Fruit fly (Drosophila melanogaster) whole organism, embryonic: Measurements from ENCODE around the gene Bem46.

Experiments used
- Bdp1 ChIP-seq: fragments of 200-800 bp; sonication (Bioruptor generic); optimal IDR thresholded peaks from 3 replicates; lab custom pipeline; 2016; ENCODE audit warnings: missing biosample characterization, missing genetic modification characterization
- CG10366 ChIP-seq: fragments of 200-800 bp; sonication (Bioruptor generic); IDR thresholded peaks from 2 replicates; pipeline ENCODE4 v1.3.6; 2022; ENCODE audit warnings: missing biosample characterization, missing genetic modification characterization
- CG10959 ChIP-seq: fragments of 200-800 bp; sonication (Bioruptor generic); IDR thresholded peaks from 2 replicates; pipeline ENCODE4 v1.3.6; 2022; ENCODE audit warnings: missing biosample characterization, missing genetic modification characterization
- CG11504 ChIP-seq: fragments of 200-800 bp; sonication (Bioruptor generic); optimal IDR thresholded peaks from 3 replicates; lab custom pipeline; 2019; ENCODE audit warnings: missing biosample characterization, mild to moderate bottlenecking, missing genetic modification characterization, moderate library complexity
- CG13123 ChIP-seq: fragments of 200-800 bp; sonication (Bioruptor generic); optimal IDR thresholded peaks from 2 replicates; lab custom pipeline; 2016; ENCODE audit warnings: missing biosample characterization, missing genetic modification characterization
- CG13296 ChIP-seq: fragments of 200-800 bp; sonication (Bioruptor generic); optimal IDR thresholded peaks from 3 replicates; lab custom pipeline; 2018; ENCODE audit warnings: missing biosample characterization, mild to moderate bottlenecking, missing genetic modification characterization
- CG14710 ChIP-seq: fragments of 200-800 bp; sonication (Bioruptor generic); optimal IDR thresholded peaks from 3 replicates; lab custom pipeline; 2019; ENCODE audit warnings: missing biosample characterization, mild to moderate bottlenecking, missing genetic modification characterization, moderate library complexity
- CG15696 ChIP-seq: fragments of 200-800 bp; sonication (Bioruptor generic); optimal IDR thresholded peaks from 2 replicates; lab custom pipeline; 2019; ENCODE audit warnings: missing biosample characterization, mild to moderate bottlenecking, missing genetic modification characterization, moderate library complexity
- CG2120 ChIP-seq: fragments of 200-800 bp; sonication (Bioruptor generic); optimal IDR thresholded peaks from 3 replicates; lab custom pipeline; 2016; ENCODE audit warnings: missing biosample characterization, missing genetic modification characterization
- CG2129 ChIP-seq: fragments of 200-800 bp; sonication (Bioruptor generic); IDR thresholded peaks from 2 replicates; pipeline ENCODE4 v1.3.6; 2022; ENCODE audit warnings: missing biosample characterization, missing genetic modification characterization; ENCODE audit not compliant: partially characterized antibody
- CG32772 ChIP-seq: fragments of 200-800 bp; sonication (Bioruptor generic); IDR thresholded peaks from 2 replicates; pipeline ENCODE4 v1.3.6; 2022; ENCODE audit warnings: missing biosample characterization, missing genetic modification characterization
- CG4730 ChIP-seq: fragments of 200-800 bp; sonication (Bioruptor generic); IDR thresholded peaks from 2 replicates; pipeline ENCODE4 v1.3.6; 2022; ENCODE audit warnings: missing biosample characterization, missing genetic modification characterization
- CG6654 ChIP-seq: fragments of 200-800 bp; sonication (Bioruptor generic); optimal IDR thresholded peaks from 2 replicates; lab custom pipeline; 2017; ENCODE audit warnings: missing biosample characterization, mild to moderate bottlenecking, missing genetic modification characterization
- CG6854 ChIP-seq: fragments of 200-800 bp; sonication (Bioruptor generic); optimal IDR thresholded peaks from 3 replicates; lab custom pipeline; 2017; ENCODE audit warnings: missing biosample characterization, mild to moderate bottlenecking, missing genetic modification characterization
- CG7556 ChIP-seq: fragments of 200-800 bp; sonication (Bioruptor generic); optimal IDR thresholded peaks from 2 replicates; lab custom pipeline; 2017; ENCODE audit warnings: missing biosample characterization, mild to moderate bottlenecking, missing genetic modification characterization
- CG7987 ChIP-seq: fragments of 200-800 bp; sonication (Bioruptor generic); optimal IDR thresholded peaks from 2 replicates; lab custom pipeline; 2018; ENCODE audit warnings: missing biosample characterization, mild to moderate bottlenecking, missing genetic modification characterization, moderate library complexity
- CG8478 ChIP-seq: fragments of >200 bp; optimal IDR thresholded peaks from 2 replicates; lab custom pipeline; 2018
- CG9727 ChIP-seq: fragments of 200-800 bp; sonication (Bioruptor generic); optimal IDR thresholded peaks from 3 replicates; lab custom pipeline; 2017; ENCODE audit warnings: missing biosample characterization, mild to moderate bottlenecking, missing genetic modification characterization
- CG9797 ChIP-seq: fragments of 200-800 bp; sonication (Bioruptor generic); optimal IDR thresholded peaks from 3 replicates; lab custom pipeline; 2018; ENCODE audit warnings: missing biosample characterization, mild to moderate bottlenecking, missing genetic modification characterization
- CrebB ChIP-seq: fragments of 200-800 bp; sonication (Bioruptor generic); optimal IDR thresholded peaks from 3 replicates; lab custom pipeline; 2018; ENCODE audit warnings: missing biosample characterization, mild to moderate bottlenecking, missing genetic modification characterization
- Doc3 ChIP-seq: fragments of 200-800 bp; sonication (Bioruptor generic); IDR thresholded peaks from 3 replicates; pipeline ENCODE4 v1.3.6; 2022; ENCODE audit warnings: missing biosample characterization, missing genetic modification characterization; ENCODE audit not compliant: partially characterized antibody
- H15 ChIP-seq: fragments of 200-800 bp; sonication (Bioruptor generic); IDR thresholded peaks from 3 replicates; pipeline ENCODE4 v1.3.6; 2022; ENCODE audit warnings: missing biosample characterization, missing genetic modification characterization
- Hand ChIP-seq: fragments of 200-800 bp; sonication (Bioruptor generic); optimal IDR thresholded peaks from 2 replicates; lab custom pipeline; 2017; ENCODE audit warnings: mild to moderate bottlenecking, missing biosample characterization, missing genetic modification reagents, missing genetic modification characterization
- Hr39 ChIP-seq: fragments of >200 bp; optimal IDR thresholded peaks from 2 replicates; lab custom pipeline; 2017
- MTF-1 ChIP-seq: fragments of 200-800 bp; sonication (Bioruptor generic); optimal IDR thresholded peaks from 2 replicates; lab custom pipeline; 2018; ENCODE audit warnings: missing biosample characterization, mild to moderate bottlenecking, missing genetic modification characterization, borderline replicate concordance
- Scr ChIP-seq: fragments of 200-800 bp; sonication (Bioruptor generic); IDR thresholded peaks from 2 replicates; pipeline ENCODE4 v1.3.6; 2022; ENCODE audit warnings: missing biosample characterization, missing genetic modification characterization; ENCODE audit not compliant: partially characterized antibody
- Side ChIP-seq: fragments of 200-800 bp; sonication (Bioruptor generic); optimal IDR thresholded peaks from 2 replicates; lab custom pipeline; 2016; ENCODE audit warnings: missing biosample characterization, missing genetic modification characterization
- Sin3A ChIP-seq: fragments of >200 bp; optimal IDR thresholded peaks from 2 replicates; lab custom pipeline; 2018
- Xrp1 ChIP-seq: fragments of 200-800 bp; sonication (Bioruptor generic); IDR thresholded peaks from 2 replicates; pipeline ENCODE4 v1.3.6; 2022; ENCODE audit warnings: missing biosample characterization, missing genetic modification characterization
- ash1 ChIP-seq: fragments of 200-800 bp; sonication (Bioruptor generic); optimal IDR thresholded peaks from 2 replicates; lab custom pipeline; 2018; ENCODE audit warnings: missing biosample characterization, mild to moderate bottlenecking, missing genetic modification characterization
- cad ChIP-seq: fragments of >200 bp; optimal IDR thresholded peaks from 2 replicates; lab custom pipeline; 2017; ENCODE audit warnings: missing biosample characterization, missing genetic modification characterization
- cwo ChIP-seq: fragments of 200-800 bp; sonication (Bioruptor generic); optimal IDR thresholded peaks from 3 replicates; lab custom pipeline; 2017; ENCODE audit warnings: missing biosample characterization, missing genetic modification characterization, mild to moderate bottlenecking, moderate library complexity, missing genetic modification reagents
- da ChIP-seq: fragments of 200-800 bp; sonication (Bioruptor generic); optimal IDR thresholded peaks from 2 replicates; lab custom pipeline; 2016; ENCODE audit warnings: missing biosample characterization, missing genetic modification characterization
- dm ChIP-seq: fragments of 200-800 bp; sonication (Bioruptor generic); optimal IDR thresholded peaks from 3 replicates; lab custom pipeline; 2016; ENCODE audit warnings: missing biosample characterization, missing genetic modification characterization
- en ChIP-seq: fragments of 200-800 bp; sonication (Bioruptor generic); optimal IDR thresholded peaks from 2 replicates; lab custom pipeline; 2016; ENCODE audit warnings: missing biosample characterization, missing genetic modification characterization
- ewg ChIP-seq: fragments of 200-800 bp; sonication (Bioruptor generic); optimal IDR thresholded peaks from 3 replicates; lab custom pipeline; 2017; ENCODE audit warnings: mild to moderate bottlenecking, missing biosample characterization, missing genetic modification reagents, missing genetic modification characterization
- fd3F ChIP-seq: fragments of 200-800 bp; sonication (Bioruptor generic); optimal IDR thresholded peaks from 2 replicates; lab custom pipeline; 2018; ENCODE audit warnings: missing biosample characterization, mild to moderate bottlenecking, missing genetic modification characterization, moderate library complexity
- gce ChIP-seq: fragments of 200-800 bp; sonication (Bioruptor generic); IDR thresholded peaks from 3 replicates; pipeline ENCODE4 v1.3.6; 2022; ENCODE audit warnings: missing biosample characterization, missing genetic modification characterization
- gcm2 ChIP-seq: fragments of 200-800 bp; sonication (Bioruptor generic); optimal IDR thresholded peaks from 2 replicates; lab custom pipeline; 2016; ENCODE audit warnings: missing biosample characterization, missing genetic modification characterization
- gem ChIP-seq: fragments of 200-800 bp; sonication (Bioruptor generic); optimal IDR thresholded peaks from 2 replicates; lab custom pipeline; 2019; ENCODE audit warnings: missing biosample characterization, mild to moderate bottlenecking, missing genetic modification characterization, moderate library complexity
- ham ChIP-seq: fragments of 200-800 bp; sonication (Bioruptor generic); IDR thresholded peaks from 2 replicates; pipeline ENCODE4 v1.3.6; 2022; ENCODE audit warnings: missing biosample characterization, missing genetic modification characterization
- insv ChIP-seq, 2 experiments: fragments of 200-800 bp; sonication (Bioruptor generic); optimal IDR thresholded peaks; 3 replicates each; lab custom pipeline; 2016 to 2018; ENCODE audit warnings: missing biosample characterization in 2 of 2, missing genetic modification characterization in 2 of 2
- kah ChIP-seq: fragments of 200-800 bp; sonication (Bioruptor generic); optimal IDR thresholded peaks from 2 replicates; lab custom pipeline; 2018; ENCODE audit warnings: missing biosample characterization, mild to moderate bottlenecking, missing genetic modification characterization
- kni ChIP-seq: fragments of 200-800 bp; sonication (Bioruptor generic); optimal IDR thresholded peaks from 3 replicates; lab custom pipeline; 2017; ENCODE audit warnings: mild to moderate bottlenecking, missing biosample characterization, missing genetic modification reagents, missing genetic modification characterization
- mld ChIP-seq: fragments of 200-800 bp; sonication (Bioruptor generic); IDR thresholded peaks from 3 replicates; pipeline ENCODE4 v1.3.6; 2022; ENCODE audit warnings: missing biosample characterization, missing genetic modification characterization; ENCODE audit not compliant: partially characterized antibody
- prd ChIP-seq, 3 experiments: fragments of >200 bp in 2 of 3; fragments of 200-800 bp in 1 of 3; sonication (Bioruptor generic) in 1 of 3; optimal IDR thresholded peaks in 2 of 3; IDR thresholded peaks in 1 of 3; 2 replicates in 2 of 3; 3 replicates in 1 of 3; pipeline versions ENCODE4 v1.3.6 to Lab custom; 2017 to 2022; ENCODE audit warnings: missing biosample characterization in 1 of 3, missing genetic modification characterization in 1 of 3
- pum ChIP-seq: fragments of 200-800 bp; sonication (Bioruptor generic); optimal IDR thresholded peaks from 2 replicates; lab custom pipeline; 2016; ENCODE audit warnings: missing biosample characterization, missing genetic modification characterization
- pzg ChIP-seq: fragments of 200-800 bp; sonication (Bioruptor generic); optimal IDR thresholded peaks from 3 replicates; lab custom pipeline; 2018; ENCODE audit warnings: missing biosample characterization, mild to moderate bottlenecking, missing genetic modification characterization, moderate library complexity
- sna ChIP-seq: fragments of 200-800 bp; sonication (Bioruptor generic); IDR thresholded peaks from 2 replicates; pipeline ENCODE4 v1.3.6; 2022; ENCODE audit warnings: missing biosample characterization, missing genetic modification characterization; ENCODE audit not compliant: partially characterized antibody
- stc ChIP-seq: fragments of 200-800 bp; sonication (Bioruptor generic); IDR thresholded peaks from 2 replicates; pipeline ENCODE4 v1.3.6; 2022; ENCODE audit warnings: missing biosample characterization, missing genetic modification characterization
- tin ChIP-seq: fragments of 200-800 bp; sonication (Bioruptor generic); optimal IDR thresholded peaks from 3 replicates; lab custom pipeline; 2016; ENCODE audit warnings: missing biosample characterization, missing genetic modification characterization
- tx ChIP-seq: fragments of 200-800 bp; sonication (Bioruptor generic); optimal IDR thresholded peaks from 2 replicates; lab custom pipeline; 2016; ENCODE audit warnings: missing biosample characterization, missing genetic modification characterization

Bem46 gene

dm6 chr2L:3000517-3000934, 12.6 kb downstream of the Bem46 start (continued):
- TF ChIP-seq Scr (GFP tag; lab: Robert Waterston, UW) (peak; percentile 57), pum (no peak), ewg (GFP tag; lab: Kevin White, UChicago) (no peak), Side (no peak), cad (peak; percentile 83), CG2120 (GFP tag; lab: Kevin White, UChicago) (no peak), CG15696 (no peak), H15 (GFP tag; lab: Robert Waterston, UW) (no peak), CG10959 (no peak), MTF-1 (GFP tag; lab: Kevin White, UChicago) (no peak), ham (GFP tag; lab: Robert Waterston, UW) (no peak), CG14710 (tag; lab: Kevin White, UChicago) (no peak), CrebB (tag; lab: Kevin White, UChicago) (no peak), kah (GFP tag; lab: Kevin White, UChicago) (peak; percentile 79), kni (GFP tag; lab: Kevin White, UChicago) (peak; percentile 45), prd (optimal IDR thresholded peaks at IDR 0.05; lab: Kevin White, UChicago) (no peak), prd (GFP tag; IDR thresholded peaks at IDR 0.05; lab: Robert Waterston, UW) (no peak), Hr39 (lab: Kevin White, UChicago) (no peak), CG6654 (no peak), pzg (GFP tag; lab: Kevin White, UChicago) (no peak), insv (GFP tag; optimal IDR thresholded peaks at IDR 0.05; lab: Kevin White, UChicago) (no peak), CG9727 (GFP tag; lab: Kevin White, UChicago) (no peak), dm (GFP tag; lab: Kevin White, UChicago) (no peak), tin (GFP tag; lab: Kevin White, UChicago) (no peak), fd3F (GFP tag; lab: Kevin White, UChicago) (no peak), CG11504 (tag; lab: Kevin White, UChicago) (no peak), Bdp1 (GFP tag; lab: Kevin White, UChicago) (no peak), Hand (no peak), Xrp1 (GFP tag; lab: Robert Waterston, UW) (no peak), CG2129 (GFP tag; lab: Robert Waterston, UW) (peak; percentile 31; the same call in 1 of the 2 replicates), CG8478 (lab: Kevin White, UChicago) (no peak), CG7987 (GFP tag; lab: Kevin White, UChicago) (no peak), stc (GFP tag; lab: Robert Waterston, UW) (no peak), mld (GFP tag; lab: Robert Waterston, UW) (no peak), CG10366 (no peak), CG7556 (no peak), gcm2 (no peak), ash1 (GFP tag; lab: Kevin White, UChicago) (no peak), CG32772 (GFP tag; lab: Robert Waterston, UW) (no peak), CG4730 (GFP tag; lab: Robert Waterston, UW) (no peak), Doc3 (GFP tag; lab: Robert Waterston, UW) (peak; percentile 49; the same call in 2 of the 3 replicates), CG6854 (no peak), CG9797 (GFP tag; lab: Kevin White, UChicago) (no peak), gce (GFP tag; lab: Robert Waterston, UW) (no peak), sna (GFP tag; lab: Robert Waterston, UW) (0 out of 2 replicates have a peak, but pooled peaks have one; percentile 35), cwo (GFP tag; lab: Kevin White, UChicago) (no peak), da (GFP tag; lab: Kevin White, UChicago) (no peak), Sin3A (lab: Kevin White, UChicago) (no peak), en (no peak), tx (GFP tag; lab: Kevin White, UChicago) (no peak), CG13296 (no peak), gem (no peak), CG13123 (no peak)
